Worm (Caenorhabditis elegans) whole organism, L1 larva: ENCODE results near the gene C03C10.2.

Experiments
- C16A3.4 ChIP-seq: fragments of 150-350 bp; optimal IDR thresholded peaks from 2 replicates; lab custom pipeline; 2014; ENCODE audit warnings: missing biosample characterization, missing genetic modification characterization
- F16B12.6 ChIP-seq: fragments of 150-350 bp; optimal IDR thresholded peaks from 2 replicates; lab custom pipeline; 2014; ENCODE audit warnings: missing biosample characterization, missing genetic modification characterization
- aha-1 ChIP-seq: fragments of 150-350 bp; optimal IDR thresholded peaks from 2 replicates; lab custom pipeline; 2014; ENCODE audit warnings: missing biosample characterization, missing genetic modification characterization
- alr-1 ChIP-seq: fragments of 200-800 bp; sonication (Bioruptor generic); optimal IDR thresholded peaks from 2 replicates; lab custom pipeline; 2018; ENCODE audit warnings: borderline replicate concordance, mild to moderate bottlenecking, missing genetic modification characterization, missing compliant biosample characterization
- blmp-1 ChIP-seq: fragments of 150-350 bp; optimal IDR thresholded peaks from 2 replicates; lab custom pipeline; 2014; ENCODE audit warnings: missing biosample characterization, missing genetic modification characterization
- ceh-8 ChIP-seq: fragments of 200-800 bp; sonication (Bioruptor generic); optimal IDR thresholded peaks from 2 replicates; lab custom pipeline; 2018; ENCODE audit warnings: mild to moderate bottlenecking, missing genetic modification characterization, moderate library complexity, missing compliant biosample characterization
- ceh-82 ChIP-seq, 3 experiments: fragments of 150-350 bp in 1 of 3; sonication (generic microtip) in 2 of 3; optimal IDR thresholded peaks; 2 replicates each; lab custom pipeline; 2014 to 2017; ENCODE audit warnings: missing biosample characterization in 3 of 3, missing genetic modification characterization in 3 of 3
- ces-1 ChIP-seq: fragments of 150-350 bp; optimal IDR thresholded peaks from 2 replicates; lab custom pipeline; 2014; ENCODE audit warnings: missing biosample characterization, missing genetic modification reagents, missing genetic modification characterization
- dpl-1 ChIP-seq, 3 experiments: fragments of 150-350 bp in 2 of 3; sonication (generic microtip) in 1 of 3; optimal IDR thresholded peaks; 2 replicates each; lab custom pipeline; 2014 to 2017; ENCODE audit warnings: missing biosample characterization in 3 of 3, missing genetic modification characterization in 3 of 3, missing genetic modification reagents in 3 of 3
- efl-1 ChIP-seq, 4 experiments: fragments of 150-350 bp; optimal IDR thresholded peaks in 3 of 4; peaks in 1 of 4; 1 replicate in 1 of 4; 2 replicates in 3 of 4; lab custom pipeline; 2014; ENCODE audit warnings: missing biosample characterization in 2 of 4, missing genetic modification characterization in 2 of 4, missing genetic modification reagents in 2 of 4
- efl-3 ChIP-seq: fragments of 200-800 bp; sonication (Bioruptor generic); optimal IDR thresholded peaks from 2 replicates; lab custom pipeline; 2018; ENCODE audit warnings: mild to moderate bottlenecking, missing genetic modification characterization, missing compliant biosample characterization
- elt-3 ChIP-seq, 6 experiments: fragments of 150-350 bp in 1 of 6; sonication (generic microtip); optimal IDR thresholded peaks; 2 replicates each; lab custom pipeline; 2017 to 2018; ENCODE audit warnings: missing biosample characterization in 6 of 6, missing genetic modification characterization in 6 of 6, inconsistent platforms in 1 of 6
- fkh-10 ChIP-seq: sonication (generic microtip); optimal IDR thresholded peaks from 2 replicates; lab custom pipeline; 2017; ENCODE audit warnings: missing biosample characterization, missing genetic modification reagents, missing genetic modification characterization
- fkh-4 ChIP-seq: sonication (generic microtip); optimal IDR thresholded peaks from 2 replicates; lab custom pipeline; 2016; ENCODE audit warnings: missing compliant biosample characterization, missing genetic modification characterization, borderline replicate concordance
- fkh-8 ChIP-seq: sonication (generic microtip); optimal IDR thresholded peaks from 2 replicates; lab custom pipeline; 2016; ENCODE audit warnings: mild to moderate bottlenecking, missing genetic modification characterization, missing compliant biosample characterization
- grh-1 ChIP-seq: fragments of 200-800 bp; sonication (Bioruptor generic); IDR thresholded peaks from 2 replicates; pipeline ENCODE4 v1.3.6; 2022; ENCODE audit warnings: missing genetic modification reagents, missing genetic modification characterization, missing compliant biosample characterization
- hpl-2 ChIP-seq: fragments of 150-350 bp; optimal IDR thresholded peaks from 2 replicates; lab custom pipeline; 2014; ENCODE audit warnings: missing biosample characterization, missing genetic modification reagents, missing genetic modification characterization
- irx-1 ChIP-seq: sonication (generic microtip); optimal IDR thresholded peaks from 2 replicates; lab custom pipeline; 2016; ENCODE audit warnings: missing genetic modification characterization, missing compliant biosample characterization
- lin-13 ChIP-seq: fragments of 150-350 bp; optimal IDR thresholded peaks from 2 replicates; lab custom pipeline; 2014; ENCODE audit warnings: missing biosample characterization, missing genetic modification reagents, missing genetic modification characterization
- lin-14 ChIP-seq: fragments of 200-800 bp; sonication (Bioruptor generic); optimal IDR thresholded peaks from 2 replicates; lab custom pipeline; 2018; ENCODE audit warnings: mild to moderate bottlenecking, missing genetic modification characterization, moderate library complexity, missing compliant biosample characterization
- lin-39 ChIP-seq: fragments of 150-350 bp; optimal IDR thresholded peaks from 2 replicates; lab custom pipeline; 2014; ENCODE audit warnings: missing biosample characterization, missing genetic modification reagents, missing genetic modification characterization
- lir-3 ChIP-seq: sonication (generic microtip); optimal IDR thresholded peaks from 2 replicates; lab custom pipeline; 2016; ENCODE audit warnings: mild to moderate bottlenecking, missing genetic modification characterization, moderate library complexity, missing compliant biosample characterization; ENCODE audit not compliant: poor library complexity
- lsy-2 ChIP-seq, 2 experiments: fragments of 150-350 bp; optimal IDR thresholded peaks; 2 replicates each; lab custom pipeline; 2014; ENCODE audit warnings: missing biosample characterization in 2 of 2, missing genetic modification characterization in 2 of 2
- mab-9 ChIP-seq: fragments of 200-800 bp; sonication (Bioruptor generic); IDR thresholded peaks from 2 replicates; pipeline ENCODE4 v1.3.6; 2022; ENCODE audit warnings: missing genetic modification reagents, missing genetic modification characterization, missing compliant biosample characterization
- mdl-1 ChIP-seq, 2 experiments: fragments of 150-350 bp; optimal IDR thresholded peaks; 2 replicates each; lab custom pipeline; 2014 to 2017; ENCODE audit warnings: missing biosample characterization in 2 of 2, missing genetic modification characterization in 2 of 2, inconsistent platforms in 1 of 2
- mep-1 ChIP-seq: fragments of 150-350 bp; optimal IDR thresholded peaks from 2 replicates; lab custom pipeline; 2014; ENCODE audit warnings: missing biosample characterization, missing genetic modification characterization
- nhr-11 ChIP-seq: fragments of 150-350 bp; optimal IDR thresholded peaks from 2 replicates; lab custom pipeline; 2014; ENCODE audit warnings: missing biosample characterization, missing genetic modification characterization
- nhr-19 ChIP-seq: fragments of 200-800 bp; sonication (Bioruptor generic); conservative IDR thresholded peaks from 2 replicates; pipeline ENCODE4 v1.3.6; 2022; ENCODE audit warnings: missing genetic modification characterization, missing compliant biosample characterization
- nhr-237 ChIP-seq: fragments of 150-350 bp; optimal IDR thresholded peaks from 2 replicates; lab custom pipeline; 2014; ENCODE audit warnings: missing biosample characterization, missing genetic modification characterization
- nhr-28 ChIP-seq: fragments of 150-350 bp; optimal IDR thresholded peaks from 2 replicates; lab custom pipeline; 2014; ENCODE audit warnings: missing biosample characterization, missing genetic modification characterization
- nhr-47 ChIP-seq: sonication (generic microtip); optimal IDR thresholded peaks from 2 replicates; lab custom pipeline; 2016; ENCODE audit warnings: mild to moderate bottlenecking, missing genetic modification characterization, moderate library complexity, missing compliant biosample characterization
- nhr-71 ChIP-seq: sonication (generic microtip); optimal IDR thresholded peaks from 2 replicates; lab custom pipeline; 2016; ENCODE audit warnings: mild to moderate bottlenecking, missing genetic modification characterization, moderate library complexity, missing compliant biosample characterization
- nhr-76 ChIP-seq: sonication (generic microtip); optimal IDR thresholded peaks from 2 replicates; lab custom pipeline; 2017; ENCODE audit warnings: missing biosample characterization, missing genetic modification characterization
- nhr-77 ChIP-seq: fragments of 150-350 bp; optimal IDR thresholded peaks from 2 replicates; lab custom pipeline; 2014; ENCODE audit warnings: missing biosample characterization, missing genetic modification characterization
- nhr-84 ChIP-seq: sonication (generic microtip); optimal IDR thresholded peaks from 2 replicates; lab custom pipeline; 2017; ENCODE audit warnings: missing biosample characterization, missing genetic modification characterization
- nhr-85 ChIP-seq: sonication (generic microtip); peaks from one replicate; lab custom pipeline; 2016; ENCODE audit warnings: missing genetic modification characterization, inconsistent platforms, missing compliant biosample characterization
- nhr-90 ChIP-seq: sonication (generic microtip); optimal IDR thresholded peaks from 2 replicates; lab custom pipeline; 2016; ENCODE audit warnings: mild to moderate bottlenecking, missing genetic modification characterization, missing compliant biosample characterization; ENCODE audit not compliant: poor library complexity
- pag-3 ChIP-seq: sonication (generic microtip); optimal IDR thresholded peaks from 2 replicates; lab custom pipeline; 2017; ENCODE audit warnings: missing genetic modification characterization, mild to moderate bottlenecking, missing compliant biosample characterization, antibody characterized with exemption, borderline replicate concordance; ENCODE audit not compliant: insufficient read depth
- pax-3 ChIP-seq: fragments of 200-800 bp; sonication (Bioruptor generic); optimal IDR thresholded peaks from 2 replicates; lab custom pipeline; 2018; ENCODE audit warnings: mild to moderate bottlenecking, missing genetic modification characterization, moderate library complexity, missing compliant biosample characterization
- pqm-1 ChIP-seq: sonication (generic microtip); optimal IDR thresholded peaks from 3 replicates; lab custom pipeline; 2017; ENCODE audit warnings: missing biosample characterization, missing genetic modification characterization
- rnt-1 ChIP-seq: sonication (generic microtip); optimal IDR thresholded peaks from 2 replicates; lab custom pipeline; 2016; ENCODE audit warnings: mild to moderate bottlenecking, missing genetic modification characterization, moderate library complexity, missing compliant biosample characterization
- skn-1 ChIP-seq: fragments of 150-350 bp; optimal IDR thresholded peaks from 2 replicates; lab custom pipeline; 2014; ENCODE audit warnings: missing biosample characterization, missing genetic modification characterization
- snpc-4 ChIP-seq: fragments of 150-350 bp; optimal IDR thresholded peaks from 2 replicates; lab custom pipeline; 2014; ENCODE audit warnings: missing biosample characterization, missing genetic modification characterization
- snu-23 ChIP-seq: sonication (generic microtip); optimal IDR thresholded peaks from 2 replicates; lab custom pipeline; 2016; ENCODE audit warnings: missing genetic modification characterization, missing compliant biosample characterization
- sup-37 ChIP-seq: fragments of 200-800 bp; sonication (Bioruptor generic); optimal IDR thresholded peaks from 2 replicates; lab custom pipeline; 2018; ENCODE audit warnings: mild to moderate bottlenecking, missing genetic modification characterization, missing compliant biosample characterization
- tbx-2 ChIP-seq: sonication (generic microtip); optimal IDR thresholded peaks from 2 replicates; lab custom pipeline; 2016; ENCODE audit warnings: missing genetic modification characterization, missing compliant biosample characterization
- tlp-1 ChIP-seq: fragments of 150-350 bp; optimal IDR thresholded peaks from 2 replicates; lab custom pipeline; 2014; ENCODE audit warnings: missing biosample characterization, missing genetic modification characterization
- unc-98 ChIP-seq: fragments of 200-800 bp; sonication (Bioruptor generic); IDR thresholded peaks from 2 replicates; pipeline ENCODE4 v1.3.6; 2022; ENCODE audit warnings: missing genetic modification characterization, missing compliant biosample characterization
- xbp-1 ChIP-seq: sonication (generic microtip); optimal IDR thresholded peaks from 2 replicates; lab custom pipeline; 2016; ENCODE audit warnings: missing genetic modification characterization, missing compliant biosample characterization
- ztf-11 ChIP-seq, 2 experiments: sonication (generic microtip); optimal IDR thresholded peaks; 2 replicates each; lab custom pipeline; 2016 to 2017; ENCODE audit warnings: missing genetic modification characterization in 2 of 2, missing biosample characterization in 1 of 2, missing compliant biosample characterization in 1 of 2
- ztf-4 ChIP-seq: fragments of 150-350 bp; optimal IDR thresholded peaks from 2 replicates; lab custom pipeline; 2014; ENCODE audit warnings: missing biosample characterization, missing genetic modification characterization

Gene C03C10.2

DNA sequence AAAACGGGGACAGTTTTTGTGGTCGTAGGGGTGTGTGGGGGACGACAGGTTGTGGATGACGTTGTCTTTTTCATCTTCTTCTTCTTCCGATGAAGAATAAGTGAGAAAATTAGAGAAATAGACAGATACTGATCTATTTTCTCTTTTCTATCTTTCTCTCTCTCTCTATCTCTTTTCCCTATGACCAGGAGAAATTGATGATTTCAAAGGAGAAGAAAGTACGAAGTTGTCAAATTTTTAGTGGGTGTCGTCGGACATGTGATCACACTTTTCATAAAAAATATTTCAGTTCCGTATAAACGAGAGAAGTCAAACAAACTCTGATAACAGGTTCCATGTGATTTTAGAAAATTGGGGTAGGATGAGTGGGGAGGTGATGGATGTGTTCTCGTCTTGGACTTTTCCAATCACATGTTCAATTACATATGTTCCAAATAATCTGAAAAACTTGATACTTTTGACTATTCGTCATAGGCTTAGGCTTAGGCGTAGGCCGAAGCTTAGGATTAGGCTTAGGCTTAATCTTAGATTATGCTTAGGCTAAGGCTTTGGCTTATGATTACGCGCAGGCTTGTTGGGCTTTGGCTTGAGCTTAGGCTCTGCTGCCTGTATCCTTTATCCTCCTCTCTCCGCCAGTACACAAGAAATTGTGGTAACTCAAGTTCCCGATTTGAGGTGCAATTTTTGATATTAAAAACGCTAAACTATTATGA is 9.2 kb downstream of the C03C10.2 start:
- no peak for TF ChIP-seq nhr-11
- TF ChIP-seq nhr-47 (tag; lab: Kevin White, UChicago), result peak; percentile 50
- TF ChIP-seq tlp-1 (tag; lab: Kevin White, UChicago), result no peak
- TF ChIP-seq fkh-4 (tag; lab: Kevin White, UChicago), result no peak
- TF ChIP-seq C16A3.4 (tag; lab: Kevin White, UChicago), result peak; percentile 77
- TF ChIP-seq lin-14 (GFP tag; lab: Kevin White, UChicago), result peak; percentile 94
- peak; percentile 48 for TF ChIP-seq ztf-4 (tag; lab: Kevin White, UChicago)
- TF ChIP-seq lin-39 (tag; lab: Kevin White, UChicago), result peak; percentile 56
- no peak for TF ChIP-seq ces-1 (GFP tag; lab: Kevin White, UChicago)
- peak; percentile 69 for TF ChIP-seq grh-1 (GFP tag; lab: Robert Waterston, UW)
- peak; percentile 49 for TF ChIP-seq xbp-1
- peak; percentile 93 for TF ChIP-seq nhr-71 (tag; lab: Kevin White, UChicago)
- TF ChIP-seq snu-23 (GFP tag; lab: Kevin White, UChicago), result peak; percentile 86
- peak; percentile 28 for TF ChIP-seq irx-1
- peak; percentile 83 for TF ChIP-seq mep-1 (tag; lab: Kevin White, UChicago)
- TF ChIP-seq nhr-19 (GFP tag; lab: Robert Waterston, UW), result peak; percentile 77
- no peak for TF ChIP-seq unc-98 (GFP tag; lab: Robert Waterston, UW)
- TF ChIP-seq nhr-237 (tag; lab: Kevin White, UChicago), result peak; percentile 34
- no peak for TF ChIP-seq alr-1 (tag; lab: Kevin White, UChicago)
- TF ChIP-seq ceh-82 (tag; optimal IDR thresholded peaks at IDR 0.05; lab: Kevin White, UChicago), result peak in 1 of 3 experiments; percentile 24
- peak; percentile 50 for TF ChIP-seq lir-3 (tag; lab: Kevin White, UChicago)
- peak; percentile 74 to 88 for TF ChIP-seq lsy-2 (tag; optimal IDR thresholded peaks at IDR 0.05; lab: Kevin White, UChicago)
- TF ChIP-seq snpc-4, result peak; percentile 29
- TF ChIP-seq hpl-2 (GFP tag; lab: Kevin White, UChicago), result no peak
- no peak for TF ChIP-seq pax-3 (tag; lab: Kevin White, UChicago)
- peak; percentile 94 for TF ChIP-seq blmp-1 (tag; lab: Kevin White, UChicago)
- TF ChIP-seq mab-9, result no peak
- TF ChIP-seq pag-3 (tag; lab: Kevin White, UChicago), result peak; percentile 78
- peak; percentile 88 for TF ChIP-seq skn-1
- TF ChIP-seq nhr-76 (tag; lab: Kevin White, UChicago), result no peak
- TF ChIP-seq ceh-8, result no peak
- no peak for TF ChIP-seq pqm-1 (tag; lab: Kevin White, UChicago)
- TF ChIP-seq sup-37 (GFP tag; lab: Kevin White, UChicago), result no peak
- TF ChIP-seq fkh-8 (tag; lab: Kevin White, UChicago), result no peak
- TF ChIP-seq nhr-85 (tag; lab: Kevin White, UChicago), result peak; percentile 98
- peak; percentile 40 to 61 (median 60) for TF ChIP-seq dpl-1 (GFP tag; optimal IDR thresholded peaks at IDR 0.05; lab: Kevin White, UChicago)
- TF ChIP-seq lin-13, result peak; percentile 65
- peak; percentile 69 for TF ChIP-seq nhr-90 (tag; lab: Kevin White, UChicago)
- no peak for TF ChIP-seq nhr-84
- TF ChIP-seq efl-3 (GFP tag; lab: Kevin White, UChicago), result no peak
- no peak for TF ChIP-seq ztf-11 (tag; optimal IDR thresholded peaks at IDR 0.05; lab: Kevin White, UChicago)
- peak; percentile 31 for TF ChIP-seq rnt-1 (tag; lab: Kevin White, UChicago)
- peak; percentile 19 for TF ChIP-seq nhr-77 (tag; lab: Kevin White, UChicago)
- peak; percentile 24 to 54 for TF ChIP-seq efl-1 (optimal IDR thresholded peaks at IDR 0.05; lab: Kevin White, UChicago)
- TF ChIP-seq efl-1 (GFP tag; optimal IDR thresholded peaks at IDR 0.05 in 1 of 2; lab: Kevin White, UChicago), result peak; percentile 28 to 95
- TF ChIP-seq aha-1 (tag; lab: Kevin White, UChicago), result no peak
- peak; percentile 78 for TF ChIP-seq tbx-2 (tag; lab: Kevin White, UChicago)
- peak in 1 of 2 experiments; percentile 17 for TF ChIP-seq mdl-1 (tag; optimal IDR thresholded peaks at IDR 0.05; lab: Kevin White, UChicago)
- no peak for TF ChIP-seq fkh-10 (GFP tag; lab: Kevin White, UChicago)
- peak in 5 of 6 experiments; percentile 8 to 93 (median 41) for TF ChIP-seq elt-3 (tag; optimal IDR thresholded peaks at IDR 0.05; lab: Kevin White, UChicago)
- no peak for TF ChIP-seq nhr-28
- TF ChIP-seq F16B12.6 (tag; lab: Kevin White, UChicago), result no peak
